Worm (Caenorhabditis elegans) whole organism, L2 larva: ENCODE data around the gene Y25C1A.2.

ENCODE experiments used
- Y55F3AM.14 ChIP-seq: fragments of 200-800 bp; sonication (Bioruptor generic); optimal IDR thresholded peaks from 2 replicates; lab custom pipeline; 2018; ENCODE audit warnings: mild to moderate bottlenecking, missing genetic modification characterization, missing compliant biosample characterization
- alr-1 ChIP-seq: fragments of 150-350 bp; optimal IDR thresholded peaks from 2 replicates; lab custom pipeline; 2014; ENCODE audit warnings: missing biosample characterization, missing genetic modification characterization
- ama-1 ChIP-seq: fragments of 150-350 bp; optimal IDR thresholded peaks from 2 replicates; lab custom pipeline; 2018; ENCODE audit warnings: inconsistent platforms
- fos-1 ChIP-seq: fragments of 150-350 bp; optimal IDR thresholded peaks from 2 replicates; lab custom pipeline; 2014; ENCODE audit warnings: missing biosample characterization, missing genetic modification characterization
- mbf-1 ChIP-seq: sonication (generic microtip); optimal IDR thresholded peaks from 2 replicates; lab custom pipeline; 2017; ENCODE audit warnings: missing biosample characterization, missing genetic modification characterization
- nhr-237 ChIP-seq: fragments of 150-350 bp; optimal IDR thresholded peaks from 2 replicates; lab custom pipeline; 2014; ENCODE audit warnings: missing biosample characterization, missing genetic modification characterization
- nhr-25 ChIP-seq: fragments of 150-350 bp; sonication (generic microtip); optimal IDR thresholded peaks from 3 replicates; lab custom pipeline; 2014; ENCODE audit warnings: missing biosample characterization, missing genetic modification characterization
- skn-1 ChIP-seq: sonication (generic microtip); optimal IDR thresholded peaks from 2 replicates; lab custom pipeline; 2017; ENCODE audit warnings: missing biosample characterization, missing genetic modification characterization
- snpc-4 ChIP-seq: fragments of 150-350 bp; optimal IDR thresholded peaks from 2 replicates; lab custom pipeline; 2014; ENCODE audit warnings: missing biosample characterization, missing genetic modification characterization

DNA sequence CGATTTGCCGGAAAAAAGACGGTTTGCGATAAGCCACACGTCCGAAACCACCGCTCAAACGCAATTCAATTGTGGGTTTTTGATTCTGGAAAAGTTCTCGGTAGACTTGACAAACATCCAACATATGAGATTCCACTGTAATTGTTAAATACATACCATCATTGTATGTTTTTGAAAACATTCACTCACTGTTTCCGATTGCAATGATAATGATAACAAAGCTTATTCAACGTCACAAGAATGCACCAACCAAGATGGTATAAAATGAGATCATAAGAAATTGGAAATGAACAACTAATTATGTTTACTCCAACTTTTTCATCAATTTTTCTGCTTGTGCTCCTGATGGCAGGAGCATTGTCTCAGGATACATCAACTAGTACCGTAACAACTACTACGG lies 6.6 kb upstream of the Y25C1A.2 start, which contains the start of gene clec-122:
- TF ChIP-seq nhr-237 (tag; lab: Kevin White, UChicago) (no peak), fos-1 (tag; lab: Kevin White, UChicago) (no peak), Y55F3AM.14 (no peak), nhr-25 (tag; lab: Kevin White, UChicago) (no peak), skn-1 (tag; lab: Kevin White, UChicago) (no peak), mbf-1 (tag; lab: Kevin White, UChicago) (no peak), snpc-4 (no peak), ama-1 (lab: Kevin White, UChicago) (no peak), alr-1 (tag; lab: Kevin White, UChicago) (no peak)
